Worm (Caenorhabditis elegans) whole organism, L4 larva: ENCODE results near the gene gos-28.
A peak's percentile ranks its signal among the peaks of the same experiment; 100 is the strongest.

Experiments
- aha-1 ChIP-seq: fragments of 150-350 bp; peaks from one replicate; lab custom pipeline; 2014; ENCODE audit warnings: missing biosample characterization, missing genetic modification characterization
- arid-1 ChIP-seq: fragments of 200-800 bp; sonication (Bioruptor generic); conservative IDR thresholded peaks from 2 replicates; pipeline ENCODE4 v1.3.6; 2022; ENCODE audit warnings: missing genetic modification reagents, missing genetic modification characterization, missing compliant biosample characterization
- ceh-20 ChIP-seq: fragments of 200-800 bp; sonication (Bioruptor generic); IDR thresholded peaks from 2 replicates; pipeline ENCODE4 v1.3.6; 2022; ENCODE audit warnings: missing genetic modification reagents, missing genetic modification characterization, missing compliant biosample characterization
- ceh-32 ChIP-seq: sonication (generic microtip); optimal IDR thresholded peaks from 2 replicates; lab custom pipeline; 2016; ENCODE audit warnings: mild to moderate bottlenecking, missing genetic modification characterization, missing compliant biosample characterization; ENCODE audit not compliant: poor library complexity
- lin-1 ChIP-seq: fragments of 200-800 bp; sonication (Bioruptor generic); IDR thresholded peaks from 2 replicates; pipeline ENCODE4 v1.3.6; 2022; ENCODE audit warnings: missing genetic modification reagents, missing genetic modification characterization, missing compliant biosample characterization
- lin-39 ChIP-seq: fragments of 150-350 bp; optimal IDR thresholded peaks from 2 replicates; lab custom pipeline; 2014; ENCODE audit warnings: missing biosample characterization, missing genetic modification reagents, missing genetic modification characterization
- mep-1 ChIP-seq: fragments of 150-350 bp; sonication (generic microtip); optimal IDR thresholded peaks from 3 replicates; lab custom pipeline; 2014; ENCODE audit warnings: missing biosample characterization, missing genetic modification characterization
- mxl-2 ChIP-seq: fragments of 200-800 bp; sonication (Bioruptor generic); conservative IDR thresholded peaks from 2 replicates; pipeline ENCODE4 v1.3.6; 2022; ENCODE audit warnings: missing genetic modification reagents, missing genetic modification characterization, missing compliant biosample characterization
- nhr-28 ChIP-seq: fragments of 150-350 bp; optimal IDR thresholded peaks from 2 replicates; lab custom pipeline; 2014; ENCODE audit warnings: missing biosample characterization, missing genetic modification characterization
- nhr-42 ChIP-seq: fragments of 200-800 bp; sonication (Bioruptor generic); IDR thresholded peaks from 2 replicates; pipeline ENCODE4 v1.3.6; 2022; ENCODE audit warnings: missing genetic modification characterization, missing compliant biosample characterization
- pqm-1 ChIP-seq: sonication (generic microtip); optimal IDR thresholded peaks from 2 replicates; lab custom pipeline; 2017; ENCODE audit warnings: missing biosample characterization, missing genetic modification characterization
- rbr-2 ChIP-seq: sonication (generic microtip); optimal IDR thresholded peaks from 2 replicates; lab custom pipeline; 2016; ENCODE audit warnings: missing genotype, missing genetic modification characterization, missing compliant biosample characterization
- spr-3 ChIP-seq: fragments of 200-800 bp; sonication (Bioruptor generic); optimal IDR thresholded peaks from 2 replicates; lab custom pipeline; 2018; ENCODE audit warnings: mild to moderate bottlenecking, missing genetic modification characterization, missing compliant biosample characterization
- ztf-7 ChIP-seq: fragments of 150-350 bp; optimal IDR thresholded peaks from 2 replicates; lab custom pipeline; 2014; ENCODE audit warnings: missing biosample characterization, missing genetic modification characterization

ce11 chrIII:7336214-7336613, 12.8 kb downstream of the gos-28 start, which contains the start of gene gsp-2:
- TF ChIP-seq nhr-28 (tag; lab: Kevin White, UChicago) (peak; percentile 62), rbr-2 (tag; lab: Kevin White, UChicago) (peak; percentile 41), ceh-20 (no peak), arid-1 (GFP tag; lab: Robert Waterston, UW) (peak; percentile 79), ztf-7 (tag; lab: Kevin White, UChicago) (no peak), aha-1 (tag; lab: Kevin White, UChicago) (peak; percentile 97), spr-3 (GFP tag; lab: Kevin White, UChicago) (no peak), mxl-2 (GFP tag; lab: Robert Waterston, UW) (no peak), pqm-1 (tag; lab: Kevin White, UChicago) (peak; percentile 42), ceh-32 (tag; lab: Kevin White, UChicago) (no peak), lin-1 (peak; percentile 57; the same call in 1 of the 2 replicates), lin-39 (tag; lab: Kevin White, UChicago) (no peak), mep-1 (tag; lab: Kevin White, UChicago) (peak; percentile 53), nhr-42 (GFP tag; lab: Robert Waterston, UW) (no peak)
